Worm (Caenorhabditis elegans) whole organism, L4 larva: ENCODE measurements around the gene sftb-1.

ENCODE experiments used
- F10B5.3 ChIP-seq: sonication (generic microtip); optimal IDR thresholded peaks from 2 replicates; lab custom pipeline; 2016; ENCODE audit warnings: mild to moderate bottlenecking, missing genetic modification characterization, missing compliant biosample characterization
- F49E8.2 ChIP-seq: sonication (generic microtip); optimal IDR thresholded peaks from 2 replicates; lab custom pipeline; 2016; ENCODE audit warnings: missing compliant biosample characterization, mild to moderate bottlenecking, missing genetic modification characterization, borderline replicate concordance
- T20F7.1 ChIP-seq: fragments of 200-800 bp; sonication (Bioruptor generic); optimal IDR thresholded peaks from 2 replicates; lab custom pipeline; 2018; ENCODE audit warnings: mild to moderate bottlenecking, missing genetic modification characterization, missing compliant biosample characterization
- Y105C5A.15 ChIP-seq: fragments of 200-800 bp; sonication (Bioruptor generic); IDR thresholded peaks from 2 replicates; pipeline ENCODE4 v1.3.6; 2022; ENCODE audit warnings: missing genetic modification characterization, missing compliant biosample characterization
- aha-1 ChIP-seq: fragments of 150-350 bp; peaks from one replicate; lab custom pipeline; 2014; ENCODE audit warnings: missing biosample characterization, missing genetic modification characterization
- aly-2 ChIP-seq: sonication (generic microtip); optimal IDR thresholded peaks from 2 replicates; lab custom pipeline; 2018; ENCODE audit warnings: missing biosample characterization, missing genetic modification characterization
- ceh-28 ChIP-seq: fragments of 150-350 bp; optimal IDR thresholded peaks from 2 replicates; lab custom pipeline; 2014; ENCODE audit warnings: missing biosample characterization, missing genetic modification reagents, missing genetic modification characterization
- ces-1 ChIP-seq: fragments of 150-350 bp; sonication (generic microtip); optimal IDR thresholded peaks from 4 replicates; lab custom pipeline; 2014; ENCODE audit warnings: missing biosample characterization, missing genetic modification reagents, missing genetic modification characterization
- ctbp-1 ChIP-seq: fragments of 200-800 bp; sonication (Bioruptor generic); IDR thresholded peaks from 2 replicates; pipeline ENCODE4 v1.3.6; 2022; ENCODE audit warnings: missing genetic modification reagents, missing genetic modification characterization, missing compliant biosample characterization
- daf-16 ChIP-seq, 3 experiments: sonication (generic microtip); optimal IDR thresholded peaks; 2 replicates each; lab custom pipeline; 2016 to 2017; ENCODE audit warnings: missing genetic modification characterization in 3 of 3, missing genetic modification reagents in 3 of 3, mild to moderate bottlenecking in 2 of 3, missing compliant biosample characterization in 2 of 3, missing biosample characterization in 1 of 3, moderate library complexity in 1 of 3
- dmd-6 ChIP-seq: fragments of 200-800 bp; sonication (Bioruptor generic); IDR thresholded peaks from 2 replicates; pipeline ENCODE4 v1.3.6; 2022; ENCODE audit warnings: missing genetic modification reagents, missing genetic modification characterization, missing compliant biosample characterization
- dpl-1 ChIP-seq: fragments of 150-350 bp; optimal IDR thresholded peaks from 2 replicates; lab custom pipeline; 2014; ENCODE audit warnings: missing biosample characterization, missing genetic modification reagents, missing genetic modification characterization
- duxl-1 ChIP-seq: sonication (generic microtip); optimal IDR thresholded peaks from 2 replicates; lab custom pipeline; 2016; ENCODE audit warnings: mild to moderate bottlenecking, missing genetic modification characterization, moderate library complexity, missing compliant biosample characterization; ENCODE audit not compliant: poor library complexity
- dve-1 ChIP-seq: sonication (generic microtip); optimal IDR thresholded peaks from 2 replicates; lab custom pipeline; 2017; ENCODE audit warnings: antibody characterized with exemption, mild to moderate bottlenecking, missing genetic modification characterization, missing compliant biosample characterization; ENCODE audit not compliant: insufficient read depth
- fkh-10 ChIP-seq: fragments of 150-350 bp; optimal IDR thresholded peaks from 2 replicates; lab custom pipeline; 2014; ENCODE audit warnings: missing biosample characterization, missing genetic modification reagents, missing genetic modification characterization
- gei-8 ChIP-seq: fragments of 200-800 bp; sonication (Bioruptor generic); optimal IDR thresholded peaks from 2 replicates; lab custom pipeline; 2018; ENCODE audit warnings: mild to moderate bottlenecking, missing genetic modification characterization, missing compliant biosample characterization
- hlh-30 ChIP-seq: sonication (generic microtip); optimal IDR thresholded peaks from 2 replicates; lab custom pipeline; 2017; ENCODE audit warnings: antibody characterized with exemption, mild to moderate bottlenecking, missing genetic modification characterization, missing compliant biosample characterization; ENCODE audit not compliant: insufficient read depth
- lin-13 ChIP-seq: fragments of 150-350 bp; optimal IDR thresholded peaks from 2 replicates; lab custom pipeline; 2014; ENCODE audit warnings: missing biosample characterization, missing genetic modification reagents, missing genetic modification characterization
- lin-38 ChIP-seq: fragments of 200-800 bp; sonication (Bioruptor generic); IDR thresholded peaks from 2 replicates; pipeline ENCODE4 v1.3.6; 2022; ENCODE audit warnings: missing genetic modification reagents, missing genetic modification characterization, missing compliant biosample characterization
- lsy-2 ChIP-seq, 2 experiments: fragments of 150-350 bp in 1 of 2; sonication (generic microtip) in 1 of 2; optimal IDR thresholded peaks; 2 replicates each; lab custom pipeline; 2014 to 2017; ENCODE audit warnings: missing biosample characterization in 2 of 2, missing genetic modification characterization in 2 of 2
- madf-9 ChIP-seq: fragments of 200-800 bp; sonication (Bioruptor generic); conservative IDR thresholded peaks from 2 replicates; pipeline ENCODE4 v1.3.6; 2022; ENCODE audit warnings: missing genetic modification reagents, missing genetic modification characterization, missing compliant biosample characterization
- mdl-1 ChIP-seq, 2 experiments: fragments of 150-350 bp in 1 of 2; sonication (generic microtip) in 1 of 2; optimal IDR thresholded peaks; 2 replicates each; lab custom pipeline; 2014 to 2017; ENCODE audit warnings: missing biosample characterization in 2 of 2, missing genetic modification characterization in 2 of 2
- mep-1 ChIP-seq: fragments of 150-350 bp; sonication (generic microtip); optimal IDR thresholded peaks from 3 replicates; lab custom pipeline; 2014; ENCODE audit warnings: missing biosample characterization, missing genetic modification characterization
- mxl-2 ChIP-seq: fragments of 200-800 bp; sonication (Bioruptor generic); conservative IDR thresholded peaks from 2 replicates; pipeline ENCODE4 v1.3.6; 2022; ENCODE audit warnings: missing genetic modification reagents, missing genetic modification characterization, missing compliant biosample characterization
- nhr-10 ChIP-seq: fragments of 150-350 bp; optimal IDR thresholded peaks from 2 replicates; lab custom pipeline; 2014; ENCODE audit warnings: missing biosample characterization, missing genetic modification characterization
- nhr-11 ChIP-seq: fragments of 150-350 bp; optimal IDR thresholded peaks from 2 replicates; lab custom pipeline; 2014; ENCODE audit warnings: missing biosample characterization, missing genetic modification characterization
- nhr-237 ChIP-seq: sonication (generic microtip); optimal IDR thresholded peaks from 2 replicates; lab custom pipeline; 2017; ENCODE audit warnings: missing biosample characterization, missing genetic modification characterization
- nhr-28 ChIP-seq: fragments of 150-350 bp; optimal IDR thresholded peaks from 2 replicates; lab custom pipeline; 2014; ENCODE audit warnings: missing biosample characterization, missing genetic modification characterization
- nhr-48 ChIP-seq: sonication (generic microtip); optimal IDR thresholded peaks from 2 replicates; lab custom pipeline; 2016; ENCODE audit warnings: mild to moderate bottlenecking, missing genetic modification characterization, missing compliant biosample characterization
- nhr-6 ChIP-seq: fragments of 150-350 bp; optimal IDR thresholded peaks from 2 replicates; lab custom pipeline; 2014; ENCODE audit warnings: missing biosample characterization, missing genetic modification characterization
- nhr-77 ChIP-seq: fragments of 150-350 bp; optimal IDR thresholded peaks from 2 replicates; lab custom pipeline; 2014; ENCODE audit warnings: missing biosample characterization, missing genetic modification characterization
- pha-4 ChIP-seq, 2 experiments: fragments of 150-350 bp in 1 of 2; fragments of 200-800 bp in 1 of 2; sonication (Bioruptor generic) in 1 of 2; IDR thresholded peaks in 1 of 2; optimal IDR thresholded peaks in 1 of 2; 2 replicates each; pipeline versions ENCODE4 v1.3.6 to Lab custom; 2014 to 2022; ENCODE audit warnings: missing genetic modification characterization in 2 of 2, missing genetic modification reagents in 2 of 2, missing biosample characterization in 1 of 2, missing compliant biosample characterization in 1 of 2
- rbr-2 ChIP-seq: sonication (generic microtip); optimal IDR thresholded peaks from 2 replicates; lab custom pipeline; 2016; ENCODE audit warnings: missing genotype, missing genetic modification characterization, missing compliant biosample characterization
- saeg-2 ChIP-seq: fragments of 200-800 bp; sonication (Bioruptor generic); IDR thresholded peaks from 2 replicates; pipeline ENCODE4 v1.3.6; 2022; ENCODE audit warnings: missing genetic modification reagents, missing genetic modification characterization, missing compliant biosample characterization
- snpc-4 ChIP-seq: fragments of 150-350 bp; optimal IDR thresholded peaks from 2 replicates; lab custom pipeline; 2014; ENCODE audit warnings: missing biosample characterization, missing genetic modification characterization
- spr-1 ChIP-seq: sonication (generic microtip); optimal IDR thresholded peaks from 2 replicates; lab custom pipeline; 2016; ENCODE audit warnings: mild to moderate bottlenecking, missing genetic modification characterization, missing compliant biosample characterization
- tra-1 ChIP-seq: fragments of 200-800 bp; sonication (Bioruptor generic); IDR thresholded peaks from 2 replicates; pipeline ENCODE4 v1.3.6; 2022; ENCODE audit warnings: missing genetic modification reagents, missing genetic modification characterization, missing compliant biosample characterization
- unc-130 ChIP-seq: sonication (generic microtip); optimal IDR thresholded peaks from 2 replicates; lab custom pipeline; 2016; ENCODE audit warnings: missing genetic modification reagents, missing genetic modification characterization, missing compliant biosample characterization
- unc-39 ChIP-seq: sonication (generic microtip); optimal IDR thresholded peaks from 2 replicates; lab custom pipeline; 2017; ENCODE audit warnings: missing biosample characterization, missing genetic modification characterization
- zag-1 ChIP-seq: fragments of 150-350 bp; optimal IDR thresholded peaks from 2 replicates; lab custom pipeline; 2014; ENCODE audit warnings: missing biosample characterization, missing genetic modification characterization
- zip-11 ChIP-seq: fragments of 200-800 bp; sonication (Bioruptor generic); IDR thresholded peaks from 2 replicates; pipeline ENCODE4 v1.3.6; 2022; ENCODE audit warnings: missing genetic modification characterization, missing compliant biosample characterization
- zip-2 ChIP-seq: fragments of 150-350 bp; optimal IDR thresholded peaks from 2 replicates; lab custom pipeline; 2014; ENCODE audit warnings: missing biosample characterization, missing genetic modification characterization

Gene sftb-1

DNA sequence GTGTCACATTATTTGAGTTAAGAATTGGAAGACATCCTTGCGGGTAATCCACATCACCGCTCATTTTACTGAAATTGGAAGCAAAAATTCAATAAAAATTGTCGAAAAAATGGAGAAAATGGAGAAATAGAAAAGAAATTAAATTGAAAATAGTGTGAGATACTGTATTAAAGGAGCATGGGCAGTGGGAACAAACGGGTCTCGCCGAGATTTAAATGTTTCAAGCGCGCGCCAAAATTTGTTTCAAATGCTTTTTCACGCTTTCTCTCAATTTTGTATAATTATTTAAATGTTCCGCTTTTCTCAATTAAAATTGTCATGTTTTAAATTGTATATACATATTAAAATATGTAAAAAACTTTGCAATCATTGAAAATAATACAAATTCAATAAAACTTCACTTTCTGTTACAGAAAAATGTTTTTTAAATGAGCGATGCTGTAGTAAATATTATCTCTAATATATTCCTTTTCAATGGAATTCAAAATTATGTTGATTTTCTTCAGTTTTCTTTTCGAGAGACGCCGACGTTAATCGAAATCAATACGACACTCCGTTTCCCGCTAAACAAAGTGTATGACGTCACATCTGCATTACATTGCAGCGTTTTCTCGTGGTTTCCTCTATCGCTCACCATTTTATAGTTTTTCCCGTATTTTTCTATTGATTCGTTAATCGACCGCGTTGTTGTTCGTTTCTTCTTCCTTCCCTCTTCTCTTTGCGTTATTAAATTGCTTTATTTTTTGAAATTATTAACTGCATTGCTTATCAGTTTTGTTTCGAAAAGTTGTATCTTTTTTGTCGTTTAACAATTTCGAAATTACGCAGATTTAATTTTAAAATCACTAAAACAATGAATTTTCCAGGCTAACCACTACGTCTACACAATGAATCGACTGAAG, 44.2 kb upstream of the sftb-1 start, which contains the start of the genes evl-14 and dcn-1:
TSS of gene evl-14 (minus strand) at position 68 of the 902 bp plus-strand sequence.
TSS of gene dcn-1 (plus strand) at position 852 of the 902 bp plus-strand sequence.
- peak; percentile 21 for TF ChIP-seq rbr-2 (tag; lab: Kevin White, UChicago)
- peak; percentile 3 for TF ChIP-seq ceh-28 (tag; lab: Kevin White, UChicago)
- TF ChIP-seq nhr-11 = peak; percentile 44
- TF ChIP-seq nhr-28 (tag; lab: Kevin White, UChicago) = peak; percentile 69
- peak; percentile 3 for TF ChIP-seq fkh-10
- peak; percentile 79 for TF ChIP-seq mep-1 (tag; lab: Kevin White, UChicago)
- peak; percentile 40 for TF ChIP-seq lin-13 (GFP tag; lab: Kevin White, UChicago)
- peak; percentile 50 for TF ChIP-seq lin-38 (GFP tag; lab: Robert Waterston, UW)
- TF ChIP-seq zip-11 (GFP tag; lab: Robert Waterston, UW) = no peak
- TF ChIP-seq madf-9 (GFP tag; lab: Robert Waterston, UW) = no peak
- TF ChIP-seq unc-39 (tag; lab: Kevin White, UChicago) = no peak
- no peak for TF ChIP-seq snpc-4 (tag; lab: Kevin White, UChicago)
- no peak for TF ChIP-seq saeg-2 (GFP tag; lab: Robert Waterston, UW)
- no peak for TF ChIP-seq ctbp-1 (GFP tag; lab: Robert Waterston, UW)
- no peak for TF ChIP-seq nhr-48 (tag; lab: Kevin White, UChicago)
- TF ChIP-seq mxl-2 = no peak
- TF ChIP-seq ces-1 (GFP tag; lab: Kevin White, UChicago) = no peak
- TF ChIP-seq nhr-237 = no peak
- TF ChIP-seq nhr-10 (tag; lab: Kevin White, UChicago) = no peak
- TF ChIP-seq nhr-77 (tag; lab: Kevin White, UChicago) = peak; percentile 44
- TF ChIP-seq daf-16 (GFP tag; optimal IDR thresholded peaks at IDR 0.05; lab: Kevin White, UChicago) = no peak
- peak; percentile 71 for TF ChIP-seq daf-16 (tag; optimal IDR thresholded peaks at IDR 0.05; lab: Kevin White, UChicago)
- TF ChIP-seq aly-2 = no peak
- TF ChIP-seq tra-1 (GFP tag; lab: Robert Waterston, UW) = no peak
- TF ChIP-seq dpl-1 = peak; percentile 75
- TF ChIP-seq nhr-6 (tag; lab: Kevin White, UChicago) = peak; percentile 39
- peak; percentile 12 to 92 for TF ChIP-seq lsy-2 (tag; optimal IDR thresholded peaks at IDR 0.05; lab: Kevin White, UChicago)
- TF ChIP-seq gei-8 (GFP tag; lab: Kevin White, UChicago) = no peak
- TF ChIP-seq F10B5.3 = no peak
- peak; percentile 98 for TF ChIP-seq T20F7.1
- TF ChIP-seq spr-1 (tag; lab: Kevin White, UChicago) = no peak
- TF ChIP-seq Y105C5A.15 (GFP tag; lab: Robert Waterston, UW) = no peak
- TF ChIP-seq dmd-6 (GFP tag; lab: Robert Waterston, UW) = peak; percentile 59; the same call in 1 of the 2 replicates
- peak; percentile 94 for TF ChIP-seq hlh-30 (tag; lab: Kevin White, UChicago)
- no peak for TF ChIP-seq zip-2 (tag; lab: Kevin White, UChicago)
- TF ChIP-seq mdl-1 (tag; optimal IDR thresholded peaks at IDR 0.05; lab: Kevin White, UChicago) = peak; percentile 57 to 85
- TF ChIP-seq duxl-1 (tag; lab: Kevin White, UChicago) = no peak
- TF ChIP-seq pha-4 (GFP tag; IDR thresholded peaks at IDR 0.05; lab: Robert Waterston, UW) = no peak
- TF ChIP-seq pha-4 (tag; optimal IDR thresholded peaks at IDR 0.05; lab: Kevin White, UChicago) = no peak
- peak; percentile 92 for TF ChIP-seq dve-1 (tag; lab: Kevin White, UChicago)
- no peak for TF ChIP-seq F49E8.2 (tag; lab: Kevin White, UChicago)
- TF ChIP-seq zag-1 (tag; lab: Kevin White, UChicago) = no peak
- peak; percentile 46 for TF ChIP-seq unc-130 (GFP tag; lab: Kevin White, UChicago)
- TF ChIP-seq aha-1 = peak; percentile 73
